Fruit fly (Drosophila melanogaster) whole organism, embryonic: ENCODE data around the gene pit.

Source experiments
- Atf3 ChIP-seq: fragments of 200-800 bp; sonication (Bioruptor generic); optimal IDR thresholded peaks from 3 replicates; lab custom pipeline; 2016; ENCODE audit warnings: missing biosample characterization, missing genetic modification characterization
- Bteb2 ChIP-seq: fragments of 200-800 bp; sonication (Bioruptor generic); optimal IDR thresholded peaks from 2 replicates; lab custom pipeline; 2016; ENCODE audit warnings: missing biosample characterization, missing genetic modification characterization
- CG11504 ChIP-seq: fragments of 200-800 bp; sonication (Bioruptor generic); optimal IDR thresholded peaks from 3 replicates; lab custom pipeline; 2019; ENCODE audit warnings: missing biosample characterization, mild to moderate bottlenecking, missing genetic modification characterization, moderate library complexity
- CG13287 ChIP-seq: fragments of 200-800 bp; sonication (Bioruptor generic); IDR thresholded peaks from 2 replicates; pipeline ENCODE4 v1.3.6; 2022; ENCODE audit warnings: missing biosample characterization, missing genetic modification characterization; ENCODE audit not compliant: partially characterized antibody
- CG15269 ChIP-seq: fragments of 200-800 bp; sonication (Bioruptor generic); optimal IDR thresholded peaks from 2 replicates; lab custom pipeline; 2018; ENCODE audit warnings: missing biosample characterization, mild to moderate bottlenecking, missing genetic modification characterization, moderate library complexity
- CG1529 ChIP-seq: fragments of 200-800 bp; sonication (Bioruptor generic); optimal IDR thresholded peaks from 3 replicates; lab custom pipeline; 2018; ENCODE audit warnings: missing biosample characterization, missing genetic modification characterization
- CG1602 ChIP-seq: fragments of 200-800 bp; sonication (Bioruptor generic); optimal IDR thresholded peaks from 3 replicates; lab custom pipeline; 2016; ENCODE audit warnings: missing biosample characterization, missing genetic modification characterization
- CG16813 ChIP-seq: fragments of 200-800 bp; sonication (Bioruptor generic); IDR thresholded peaks from 3 replicates; pipeline ENCODE4 v1.3.6; 2022; ENCODE audit warnings: missing biosample characterization, missing genetic modification characterization; ENCODE audit not compliant: partially characterized antibody
- CG16863 ChIP-seq: fragments of 200-800 bp; sonication (Bioruptor generic); optimal IDR thresholded peaks from 3 replicates; lab custom pipeline; 2016; ENCODE audit warnings: missing biosample characterization, missing genetic modification characterization
- CG17186 ChIP-seq: fragments of 200-800 bp; sonication (Bioruptor generic); optimal IDR thresholded peaks from 3 replicates; lab custom pipeline; 2017; ENCODE audit warnings: missing biosample characterization, missing genetic modification reagents, missing genetic modification characterization
- CG34376 ChIP-seq: fragments of 200-800 bp; sonication (Bioruptor generic); optimal IDR thresholded peaks from 2 replicates; lab custom pipeline; 2018; ENCODE audit warnings: missing biosample characterization, mild to moderate bottlenecking, missing genetic modification characterization
- CG4707 ChIP-seq: fragments of 200-800 bp; sonication (Bioruptor generic); optimal IDR thresholded peaks from 2 replicates; lab custom pipeline; 2018; ENCODE audit warnings: missing biosample characterization, mild to moderate bottlenecking, missing genetic modification characterization, moderate library complexity
- CG6683 ChIP-seq: fragments of 200-800 bp; sonication (Bioruptor generic); optimal IDR thresholded peaks from 2 replicates; lab custom pipeline; 2017; ENCODE audit warnings: missing biosample characterization, mild to moderate bottlenecking, missing genetic modification characterization, missing genetic modification reagents
- CG7786 ChIP-seq: fragments of 200-800 bp; sonication (Bioruptor generic); optimal IDR thresholded peaks from 2 replicates; lab custom pipeline; 2016; ENCODE audit warnings: missing biosample characterization, missing genetic modification characterization
- Chrac-16 ChIP-seq: fragments of 200-800 bp; sonication (Bioruptor generic); optimal IDR thresholded peaks from 3 replicates; lab custom pipeline; 2016; ENCODE audit warnings: missing biosample characterization, missing genetic modification characterization
- Ets65A ChIP-seq: fragments of 200-800 bp; sonication (Bioruptor generic); peaks from one replicate; lab custom pipeline; 2016; ENCODE audit warnings: missing biosample characterization, missing genetic modification characterization
- HLHmδ ChIP-seq: fragments of 200-800 bp; sonication (Bioruptor generic); optimal IDR thresholded peaks from 2 replicates; lab custom pipeline; 2018; ENCODE audit warnings: missing biosample characterization, mild to moderate bottlenecking, missing genetic modification characterization, moderate library complexity
- HmgD ChIP-seq: fragments of 200-800 bp; sonication (Bioruptor generic); optimal IDR thresholded peaks from 3 replicates; lab custom pipeline; 2016; ENCODE audit warnings: missing biosample characterization, missing genetic modification characterization
- Med ChIP-seq: fragments of 200-800 bp; sonication (Bioruptor generic); peaks from one replicate; lab custom pipeline; 2016; ENCODE audit warnings: missing biosample characterization, missing genetic modification characterization, mild to moderate bottlenecking, inconsistent platforms, moderate library complexity
- Neu2 ChIP-seq: fragments of 200-800 bp; sonication (Bioruptor generic); optimal IDR thresholded peaks from 3 replicates; lab custom pipeline; 2016; ENCODE audit warnings: missing biosample characterization, missing genetic modification characterization, borderline replicate concordance
- Ptx1 ChIP-seq: fragments of 200-800 bp; sonication (Bioruptor generic); IDR thresholded peaks from 2 replicates; pipeline ENCODE4 v1.3.6; 2022; ENCODE audit warnings: missing biosample characterization, missing genetic modification characterization
- Rx ChIP-seq: fragments of 200-800 bp; sonication (Bioruptor generic); IDR thresholded peaks from 2 replicates; pipeline ENCODE4 v1.3.6; 2022; ENCODE audit warnings: missing biosample characterization, missing genetic modification characterization
- Sox102F ChIP-seq: fragments of 200-800 bp; sonication (Bioruptor generic); optimal IDR thresholded peaks from 2 replicates; lab custom pipeline; 2018; ENCODE audit warnings: missing biosample characterization, mild to moderate bottlenecking, missing genetic modification characterization, moderate library complexity
- abd-A ChIP-seq: fragments of 200-800 bp; sonication (Bioruptor generic); optimal IDR thresholded peaks from 3 replicates; lab custom pipeline; 2019; ENCODE audit warnings: missing biosample characterization, mild to moderate bottlenecking, missing genetic modification characterization, moderate library complexity
- ap ChIP-seq: fragments of 200-800 bp; sonication (Bioruptor generic); IDR thresholded peaks from 2 replicates; pipeline ENCODE4 v1.3.6; 2022; ENCODE audit warnings: missing biosample characterization, missing genetic modification characterization
- cg ChIP-seq: fragments of 200-800 bp; sonication (Bioruptor generic); optimal IDR thresholded peaks from 3 replicates; lab custom pipeline; 2019; ENCODE audit warnings: missing biosample characterization, mild to moderate bottlenecking, missing genetic modification characterization, moderate library complexity
- chm ChIP-seq: fragments of 200-800 bp; sonication (Bioruptor generic); IDR thresholded peaks from 2 replicates; pipeline ENCODE4 v1.3.6; 2022; ENCODE audit warnings: missing biosample characterization, missing genetic modification characterization
- da ChIP-seq: fragments of 200-800 bp; sonication (Bioruptor generic); optimal IDR thresholded peaks from 2 replicates; lab custom pipeline; 2016; ENCODE audit warnings: missing biosample characterization, missing genetic modification characterization
- disco-r ChIP-seq: fragments of 200-800 bp; sonication (Bioruptor generic); optimal IDR thresholded peaks from 2 replicates; lab custom pipeline; 2016; ENCODE audit warnings: missing biosample characterization, missing genetic modification characterization
- gsb ChIP-seq: fragments of 200-800 bp; sonication (Bioruptor generic); IDR thresholded peaks from 2 replicates; pipeline ENCODE4 v1.3.6; 2022; ENCODE audit warnings: missing biosample characterization, missing genetic modification characterization
- ham ChIP-seq: fragments of 200-800 bp; sonication (Bioruptor generic); IDR thresholded peaks from 2 replicates; pipeline ENCODE4 v1.3.6; 2022; ENCODE audit warnings: missing biosample characterization, missing genetic modification characterization
- hb ChIP-seq: fragments of 200-800 bp; sonication (Bioruptor generic); IDR thresholded peaks from 3 replicates; pipeline ENCODE4 v1.3.6; 2022; ENCODE audit warnings: missing biosample characterization, missing genetic modification characterization; ENCODE audit not compliant: partially characterized antibody
- jing ChIP-seq: fragments of 200-800 bp; sonication (Bioruptor generic); optimal IDR thresholded peaks from 2 replicates; lab custom pipeline; 2018; ENCODE audit warnings: missing biosample characterization, mild to moderate bottlenecking, missing genetic modification characterization
- kni ChIP-seq: fragments of 200-800 bp; sonication (Bioruptor generic); optimal IDR thresholded peaks from 3 replicates; lab custom pipeline; 2017; ENCODE audit warnings: mild to moderate bottlenecking, missing biosample characterization, missing genetic modification reagents, missing genetic modification characterization
- mirr ChIP-seq: fragments of 200-800 bp; sonication (Bioruptor generic); optimal IDR thresholded peaks from 3 replicates; lab custom pipeline; 2018; ENCODE audit warnings: missing biosample characterization, mild to moderate bottlenecking, missing genetic modification characterization
- oc ChIP-seq: fragments of 200-800 bp; sonication (Bioruptor generic); optimal IDR thresholded peaks from 2 replicates; lab custom pipeline; 2018; ENCODE audit warnings: missing biosample characterization, mild to moderate bottlenecking, missing genetic modification characterization, moderate library complexity
- otp ChIP-seq: fragments of 200-800 bp; sonication (Bioruptor generic); IDR thresholded peaks from 3 replicates; pipeline ENCODE4, ENCODE4 v1.3.6; 2022; ENCODE audit warnings: missing biosample characterization, missing genetic modification characterization
- phol ChIP-seq: fragments of 200-800 bp; sonication (Bioruptor generic); optimal IDR thresholded peaks from 3 replicates; lab custom pipeline; 2018; ENCODE audit warnings: missing biosample characterization, mild to moderate bottlenecking, missing genetic modification characterization, moderate library complexity
- psq ChIP-seq: fragments of 200-800 bp; sonication (Bioruptor generic); optimal IDR thresholded peaks from 2 replicates; lab custom pipeline; 2017; ENCODE audit warnings: missing biosample characterization, missing genetic modification characterization
- pzg ChIP-seq: fragments of 200-800 bp; sonication (Bioruptor generic); optimal IDR thresholded peaks from 3 replicates; lab custom pipeline; 2018; ENCODE audit warnings: missing biosample characterization, mild to moderate bottlenecking, missing genetic modification characterization, moderate library complexity
- sens-2 ChIP-seq: fragments of 200-800 bp; sonication (Bioruptor generic); IDR thresholded peaks from 2 replicates; pipeline ENCODE4 v1.3.6; 2022; ENCODE audit warnings: missing biosample characterization, missing genetic modification characterization
- so ChIP-seq: fragments of 200-800 bp; sonication (Bioruptor generic); IDR thresholded peaks from 3 replicates; pipeline ENCODE4 v1.3.6; 2022; ENCODE audit warnings: missing biosample characterization, missing genetic modification characterization
- sr ChIP-seq: fragments of 200-800 bp; sonication (Bioruptor generic); IDR thresholded peaks from 3 replicates; pipeline ENCODE4 v1.3.6; 2022; ENCODE audit warnings: missing biosample characterization, missing genetic modification characterization
- stwl ChIP-seq: fragments of 200-800 bp; sonication (Bioruptor generic); optimal IDR thresholded peaks from 3 replicates; lab custom pipeline; 2018; ENCODE audit warnings: missing biosample characterization, mild to moderate bottlenecking, missing genetic modification characterization, moderate library complexity
- tin ChIP-seq: fragments of 200-800 bp; sonication (Bioruptor generic); optimal IDR thresholded peaks from 3 replicates; lab custom pipeline; 2016; ENCODE audit warnings: missing biosample characterization, missing genetic modification characterization
- tio ChIP-seq: fragments of 200-800 bp; sonication (Bioruptor generic); optimal IDR thresholded peaks from 2 replicates; lab custom pipeline; 2017; ENCODE audit warnings: missing biosample characterization, missing genetic modification characterization, inconsistent platforms
- tll ChIP-seq, 2 experiments: fragments of 200-800 bp in 1 of 2; fragments of >200 bp in 1 of 2; sonication (Bioruptor generic) in 1 of 2; optimal IDR thresholded peaks; 2 replicates each; lab custom pipeline; 2017 to 2019; ENCODE audit warnings: missing biosample characterization in 2 of 2, missing genetic modification characterization in 2 of 2, mild to moderate bottlenecking in 1 of 2, moderate library complexity in 1 of 2
- wor ChIP-seq: fragments of 200-800 bp; sonication (Bioruptor generic); IDR thresholded peaks from 2 replicates; pipeline ENCODE4 v1.3.6; 2022; ENCODE audit warnings: missing biosample characterization, missing genetic modification characterization
- yki ChIP-seq: fragments of >200 bp; optimal IDR thresholded peaks from 3 replicates; lab custom pipeline; 2018

The pit gene

dm6 chr3R:22049134-22049796 lies 15.2 kb downstream of the pit start (continued):
- TF ChIP-seq tll (GFP tag; optimal IDR thresholded peaks at IDR 0.05; lab: Kevin White, UChicago) (no peak), Ptx1 (GFP tag; lab: Robert Waterston, UW) (peak; percentile 89), mirr (GFP tag; lab: Kevin White, UChicago) (no peak), Chrac-16 (peak; percentile 69), Bteb2 (peak; percentile 77), CG34376 (no peak), tin (peak; percentile 76), psq (GFP tag; lab: Kevin White, UChicago) (peak; percentile 8), CG13287 (GFP tag; lab: Robert Waterston, UW) (no peak), da (GFP tag; lab: Kevin White, UChicago) (peak; percentile 73), CG4707 (GFP tag; lab: Kevin White, UChicago) (peak; percentile 62), oc (tag; lab: Kevin White, UChicago) (peak; percentile 80), Atf3 (GFP tag; lab: Kevin White, UChicago) (peak; percentile 60), yki (lab: Kevin White, UChicago) (no peak), CG1529 (GFP tag; lab: Kevin White, UChicago) (peak; percentile 75), CG7786 (GFP tag; lab: Kevin White, UChicago) (peak; percentile 73), otp (peak; percentile 79), disco-r (peak; percentile 66), Rx (peak; percentile 74; the same call in 1 of the 2 replicates), CG6683 (GFP tag; lab: Kevin White, UChicago) (peak; percentile 60), jing (GFP tag; lab: Kevin White, UChicago) (peak; percentile 72), phol (peak; percentile 76), tio (peak; percentile 74)
- TF ChIP-seq, all 482 proteins: peak for 381

- TF ChIP-seq tll (GFP tag; optimal IDR thresholded peaks at IDR 0.05; lab: Kevin White, UChicago) (peak in 1 of 2 experiments; percentile 64), hb (GFP tag; lab: Robert Waterston, UW) (no peak), stwl (tag; lab: Kevin White, UChicago) (peak; percentile 42), Neu2 (GFP tag; lab: Kevin White, UChicago) (no peak), gsb (GFP tag; lab: Robert Waterston, UW) (0 out of 2 replicates have a peak, but pooled peaks have one; percentile 22), Med (GFP tag; lab: Kevin White, UChicago) (no peak), yki (lab: Kevin White, UChicago) (no peak), CG11504 (peak; percentile 13), CG16863 (GFP tag; lab: Kevin White, UChicago) (no peak), sr (GFP tag; lab: Robert Waterston, UW) (peak; percentile 84), Ets65A (GFP tag; lab: Kevin White, UChicago) (peak; percentile 2), HmgD (GFP tag; lab: Kevin White, UChicago) (no peak), kni (GFP tag; lab: Kevin White, UChicago) (peak; percentile 51), cg (GFP tag; lab: Kevin White, UChicago) (peak; percentile 28)
Measured at dm6 chr3R:22052235-22052634, 18.1 kb downstream of the pit start.

- no peak for TF ChIP-seq HLHmδ (GFP tag; lab: Kevin White, UChicago)
- no peak for TF ChIP-seq CG17186
- TF ChIP-seq CG16813 (GFP tag; lab: Robert Waterston, UW) = 0 out of 3 replicates have a peak, but pooled peaks have one; percentile 11
- no peak for TF ChIP-seq Sox102F (GFP tag; lab: Kevin White, UChicago)
- no peak for TF ChIP-seq CG1602
- TF ChIP-seq ap (GFP tag; lab: Robert Waterston, UW) = no peak
- TF ChIP-seq kni (GFP tag; lab: Kevin White, UChicago) = no peak
- TF ChIP-seq CG15269 (tag; lab: Kevin White, UChicago) = no peak
- peak; percentile 45 for TF ChIP-seq abd-A
- no peak for TF ChIP-seq ham (GFP tag; lab: Robert Waterston, UW)
- TF ChIP-seq wor (GFP tag; lab: Robert Waterston, UW) = no peak
- no peak for TF ChIP-seq pzg
- TF ChIP-seq so (GFP tag; lab: Robert Waterston, UW) = no peak
- no peak for TF ChIP-seq sens-2 (GFP tag; lab: Robert Waterston, UW)
- TF ChIP-seq chm (GFP tag; lab: Robert Waterston, UW) = peak; percentile 27
Measured at dm6 chr3R:22053202-22053601, 19.1 kb downstream of the pit start.
